Worm (Caenorhabditis elegans): ENCODE measurements around the gene K04C2.2.

DNA sequence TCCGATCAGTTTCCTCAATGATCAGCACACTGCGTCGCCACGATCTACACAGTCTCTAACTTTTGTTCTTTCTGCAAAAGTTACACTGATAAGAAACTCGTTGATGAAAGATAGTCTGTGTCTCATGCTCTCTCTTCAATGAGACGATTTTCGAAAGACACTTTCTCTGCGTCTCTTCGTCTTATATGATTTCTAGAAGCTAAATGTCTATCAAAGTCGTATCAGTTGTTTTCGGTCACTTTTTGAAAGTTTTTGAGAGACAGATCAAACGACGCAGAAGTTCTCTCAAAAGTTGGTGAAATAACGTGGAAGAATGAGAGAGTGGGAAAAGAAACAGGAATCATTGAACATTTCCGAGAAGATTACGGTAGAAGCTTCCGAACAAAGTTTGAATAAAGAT is 5.6 kb downstream of the K04C2.2 start:
- TF ChIP-seq dao-5 (tag; optimal IDR thresholded peaks at IDR 0.05): no peak
- no peak for TF ChIP-seq him-1 (tag; optimal IDR thresholded peaks at IDR 0.05)
- peak; percentile 2 for TF ChIP-seq W03F9.2 (tag; optimal IDR thresholded peaks at IDR 0.05)
